Fruit fly (Drosophila melanogaster): Measurements from ENCODE around the gene twit.

twit gene

DNA sequence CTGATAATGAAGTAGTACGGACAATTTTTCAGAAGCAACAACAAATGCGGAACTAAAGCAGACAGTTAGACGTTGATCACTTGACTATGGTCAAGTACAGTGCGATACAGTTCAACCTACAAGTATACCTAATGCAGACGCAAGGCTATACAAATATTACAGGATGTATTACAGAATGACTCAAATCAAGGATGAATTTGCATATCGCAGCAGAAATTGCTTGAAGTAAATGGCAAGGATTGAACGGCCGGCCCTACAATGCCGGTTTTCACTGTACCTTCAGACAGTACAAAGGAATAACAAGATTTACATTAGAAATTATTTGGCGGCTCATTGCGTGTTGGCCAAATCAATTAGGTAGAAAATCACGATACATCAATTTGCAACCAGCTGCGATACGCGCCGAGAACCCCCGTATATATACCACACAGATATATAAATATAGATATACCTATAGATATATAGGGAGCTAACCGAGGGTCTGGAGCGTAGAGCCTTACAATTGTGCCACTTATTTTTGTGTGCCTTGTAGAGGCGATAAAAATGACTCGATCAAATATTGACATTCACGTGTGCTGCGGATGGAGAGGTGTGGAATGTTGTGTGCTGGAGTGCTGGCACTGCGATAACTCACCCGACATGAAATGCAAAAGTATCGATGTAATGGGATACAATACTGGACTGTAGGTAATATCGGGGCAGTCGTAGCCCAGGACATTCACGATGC is 29.1 kb downstream of the twit start (continued):
- TF ChIP-seq caup (GFP tag; optimal IDR thresholded peaks at IDR 0.05; ENCODE audit: severe bottlenecking) (peak; percentile 46), CG1529 (GFP tag; optimal IDR thresholded peaks at IDR 0.05) (no peak), CG10209 (GFP tag; optimal IDR thresholded peaks at IDR 0.05) (peak; percentile 44), mam (GFP tag; optimal IDR thresholded peaks at IDR 0.05) (peak; percentile 79), CG8765 (GFP tag; IDR thresholded peaks at IDR 0.05) (peak; percentile 36; the same call in 1 of the 2 replicates), D19B (GFP tag; optimal IDR thresholded peaks at IDR 0.05) (peak; percentile 31), Lhr (GFP tag; optimal IDR thresholded peaks at IDR 0.05) (no peak), eve (GFP tag; optimal IDR thresholded peaks at IDR 0.05) (peak in 1 of 2 experiments; percentile 53), CG9437 (GFP tag; optimal IDR thresholded peaks at IDR 0.05) (no peak), org-1 (GFP tag; optimal IDR thresholded peaks at IDR 0.05) (peak; percentile 64), CG13123 (GFP tag; optimal IDR thresholded peaks at IDR 0.05) (no peak), sob (GFP tag; IDR thresholded peaks at IDR 0.05) (no peak), zen2 (GFP tag; IDR thresholded peaks at IDR 0.05; ENCODE audit: partially characterized antibody) (no peak), jumu (GFP tag; optimal IDR thresholded peaks at IDR 0.05) (peak; percentile 55), CG10366 (GFP tag; IDR thresholded peaks at IDR 0.05) (peak; percentile 55), maf-S (GFP tag; optimal IDR thresholded peaks at IDR 0.05) (no peak), CG10321 (GFP tag; IDR thresholded peaks at IDR 0.05) (no peak), fu2 (GFP tag; optimal IDR thresholded peaks at IDR 0.05) (peak; percentile 54), insv (GFP tag; optimal IDR thresholded peaks at IDR 0.05) (no peak), ems (GFP tag; optimal IDR thresholded peaks at IDR 0.05) (peak; percentile 37), CG11696 (GFP tag; IDR thresholded peaks at IDR 0.05) (peak; percentile 53; the same call in 1 of the 2 replicates), CG42726 (GFP tag; IDR thresholded peaks at IDR 0.05; ENCODE audit: partially characterized antibody) (no peak), CkIIα-i1 (GFP tag; IDR thresholded peaks at IDR 0.05) (no peak), CG7745 (tag; optimal IDR thresholded peaks at IDR 0.05) (no peak), cas (GFP tag; IDR thresholded peaks at IDR 0.05) (no peak), fd3F (GFP tag; optimal IDR thresholded peaks at IDR 0.05) (peak; percentile 26), CG12942 (GFP tag; optimal IDR thresholded peaks at IDR 0.05) (peak; percentile 16), CG6254 (GFP tag; optimal IDR thresholded peaks at IDR 0.05) (no peak), Gug (GFP tag; IDR thresholded peaks at IDR 0.05) (peak; percentile 78; the same call in 3 of the 4 replicates), Atf3 (GFP tag; optimal IDR thresholded peaks at IDR 0.05) (no peak), CG3163 (GFP tag; optimal IDR thresholded peaks at IDR 0.05) (peak; percentile 10), ac (GFP tag; optimal IDR thresholded peaks at IDR 0.05) (no peak), Mad (GFP tag; optimal IDR thresholded peaks at IDR 0.05) (no peak), Nf-YC (tag; optimal IDR thresholded peaks at IDR 0.05) (no peak), dmrt11E (tag; optimal IDR thresholded peaks at IDR 0.05) (no peak), CoRest (tag; optimal IDR thresholded peaks at IDR 0.05) (peak; percentile 30), jing (GFP tag; optimal IDR thresholded peaks at IDR 0.05) (no peak), CG13624 (GFP tag; optimal IDR thresholded peaks at IDR 0.05) (peak; percentile 69), CG12071 (GFP tag; optimal IDR thresholded peaks at IDR 0.05) (no peak), pita (GFP tag; optimal IDR thresholded peaks at IDR 0.05) (no peak), CG30020 (tag; optimal IDR thresholded peaks at IDR 0.05) (no peak), cg (GFP tag; optimal IDR thresholded peaks at IDR 0.05) (no peak), D19A (tag; optimal IDR thresholded peaks at IDR 0.05) (no peak), CG12155 (GFP tag; optimal IDR thresholded peaks at IDR 0.05) (peak; percentile 48), CG12769 (tag; optimal IDR thresholded peaks at IDR 0.05) (peak; percentile 86), Lim3 (GFP tag; IDR thresholded peaks at IDR 0.05) (no peak), NK7.1 (GFP tag; optimal IDR thresholded peaks at IDR 0.05) (no peak), Oli (tag; optimal IDR thresholded peaks at IDR 0.05) (peak; percentile 38), Ada2b (GFP tag; IDR thresholded peaks at IDR 0.05) (peak; percentile 31; the same call in 1 of the 2 replicates), CG17802 (tag; optimal IDR thresholded peaks at IDR 0.05) (no peak)

Measured in whole organism, embryonic.